Fruit fly (Drosophila melanogaster) whole organism, wandering third instar larva: ENCODE data around the gene CG45307.

Experiments used
- Abd-B ChIP-seq: fragments of >200 bp; optimal IDR thresholded peaks from 2 replicates; lab custom pipeline; 2017; ENCODE audit warnings: missing biosample characterization, missing genetic modification characterization
- CG9705 ChIP-seq: fragments of 200-800 bp; sonication (Bioruptor generic); optimal IDR thresholded peaks from 2 replicates; lab custom pipeline; 2018; ENCODE audit warnings: missing biosample characterization, mild to moderate bottlenecking, missing genetic modification characterization
- GATAd ChIP-seq: sonication (Bioruptor generic); optimal IDR thresholded peaks from 2 replicates; lab custom pipeline; 2016; ENCODE audit warnings: missing biosample characterization, missing genetic modification characterization
- HLH106 ChIP-seq: fragments of 200-800 bp; optimal IDR thresholded peaks from 3 replicates; lab custom pipeline; 2019; ENCODE audit warnings: missing biosample characterization, mild to moderate bottlenecking, missing genetic modification characterization, moderate library complexity
- Myc ChIP-seq: fragments of >200 bp; optimal IDR thresholded peaks from 2 replicates; lab custom pipeline; 2017
- OdsH ChIP-seq: fragments of 200-800 bp; sonication (Bioruptor generic); optimal IDR thresholded peaks from 2 replicates; lab custom pipeline; 2016; ENCODE audit warnings: missing biosample characterization, mild to moderate bottlenecking, missing genetic modification characterization
- Rel ChIP-seq, 2 experiments: fragments of 200-800 bp; sonication (Bioruptor generic) in 1 of 2; optimal IDR thresholded peaks; 2 replicates in 1 of 2; 3 replicates in 1 of 2; lab custom pipeline; 2016 to 2019; ENCODE audit warnings: mild to moderate bottlenecking in 2 of 2, missing biosample characterization in 2 of 2, missing genetic modification characterization in 2 of 2, moderate library complexity in 1 of 2
- dl ChIP-seq, 2 experiments: fragments of 175-275, 200-275 bp in 1 of 2; fragments of 200-275 bp in 1 of 2; sonication (Bioruptor generic); optimal IDR thresholded peaks; lab custom pipeline; 2018; ENCODE audit warnings: mild to moderate bottlenecking in 2 of 2, missing biosample characterization in 2 of 2, missing genetic modification characterization in 2 of 2, moderate library complexity in 2 of 2; ENCODE audit not compliant: partially characterized antibody in 2 of 2, insufficient read depth in 1 of 2
- h ChIP-seq: fragments of 200-800 bp; sonication (Bioruptor generic); optimal IDR thresholded peaks from 3 replicates; lab custom pipeline; 2016; ENCODE audit warnings: missing biosample characterization, mild to moderate bottlenecking, missing genetic modification characterization
- lola ChIP-seq: fragments of >200 bp; optimal IDR thresholded peaks from 2 replicates; lab custom pipeline; 2017; ENCODE audit warnings: missing biosample characterization, missing genetic modification characterization
- psq ChIP-seq: fragments of 200-800 bp; sonication (Bioruptor generic); optimal IDR thresholded peaks from 3 replicates; lab custom pipeline; 2017; ENCODE audit warnings: missing biosample characterization, mild to moderate bottlenecking, missing genetic modification characterization, moderate library complexity
- woc ChIP-seq: sonication (Bioruptor generic); optimal IDR thresholded peaks from 2 replicates; lab custom pipeline; 2016; ENCODE audit warnings: missing biosample characterization, mild to moderate bottlenecking, missing genetic modification characterization

DNA sequence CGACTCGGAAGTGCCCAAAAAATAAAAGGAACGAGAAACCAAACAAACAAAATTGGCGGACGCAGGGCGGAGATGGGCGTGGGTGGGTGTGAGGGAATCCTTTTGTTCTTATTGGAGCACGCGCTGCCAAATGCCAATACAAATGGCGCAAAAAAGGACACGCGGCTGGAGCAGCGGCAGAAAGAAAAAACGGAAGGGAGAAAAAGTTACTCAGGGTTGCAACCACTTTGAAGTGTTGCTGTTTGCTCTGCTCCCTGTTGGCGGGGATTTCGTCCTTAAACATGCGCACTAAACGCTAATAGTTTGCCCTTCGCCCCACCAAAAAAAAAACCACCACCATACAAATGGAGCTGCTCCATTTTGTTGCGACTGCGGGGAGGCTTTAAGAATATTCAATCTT is 4.4 kb downstream of the CG45307 start:
- TF ChIP-seq Myc (lab: Kevin White, UChicago): no peak
- no peak for TF ChIP-seq HLH106
- no peak for TF ChIP-seq Abd-B (GFP tag; lab: Kevin White, UChicago)
- no peak for TF ChIP-seq OdsH (GFP tag; lab: Kevin White, UChicago)
- TF ChIP-seq lola (GFP tag; lab: Kevin White, UChicago): no peak
- no peak for TF ChIP-seq GATAd (GFP tag; lab: Kevin White, UChicago)
- no peak for TF ChIP-seq h (GFP tag; lab: Kevin White, UChicago)
- no peak for TF ChIP-seq CG9705 (GFP tag; lab: Kevin White, UChicago)
- no peak for TF ChIP-seq woc (GFP tag; lab: Kevin White, UChicago)
- TF ChIP-seq dl (GFP tag; optimal IDR thresholded peaks at IDR 0.05; lab: Kevin White, UChicago; ENCODE audit: insufficient read depth in 1 of 2, partially characterized antibody in 2 of 2): no peak
- TF ChIP-seq Rel (GFP tag; optimal IDR thresholded peaks at IDR 0.05; lab: Kevin White, UChicago): no peak
- TF ChIP-seq Rel (tag; optimal IDR thresholded peaks at IDR 0.05; lab: Kevin White, UChicago): no peak
- no peak for TF ChIP-seq psq (GFP tag; lab: Kevin White, UChicago)
